Fruit fly (Drosophila melanogaster) whole organism, embryonic: Measurements from ENCODE around the gene CG13667.

Source experiments
- CG1024 ChIP-seq: fragments of 200-800 bp; sonication (Bioruptor generic); IDR thresholded peaks from 2 replicates; pipeline ENCODE4 v1.3.6; 2022; ENCODE audit warnings: missing biosample characterization, missing genetic modification characterization
- CG10267 ChIP-seq: fragments of 200-800 bp; sonication (Bioruptor generic); optimal IDR thresholded peaks from 2 replicates; lab custom pipeline; 2018; ENCODE audit warnings: missing biosample characterization, mild to moderate bottlenecking, missing genetic modification characterization, moderate library complexity
- CG10366 ChIP-seq: fragments of 200-800 bp; sonication (Bioruptor generic); IDR thresholded peaks from 2 replicates; pipeline ENCODE4 v1.3.6; 2022; ENCODE audit warnings: missing biosample characterization, missing genetic modification characterization
- CG11695 ChIP-seq: fragments of 200-800 bp; sonication (Bioruptor generic); IDR thresholded peaks from 3 replicates; pipeline ENCODE4 v1.3.6; 2022; ENCODE audit warnings: missing biosample characterization, missing genetic modification characterization
- CG12299 ChIP-seq: fragments of 200-800 bp; sonication (Bioruptor generic); optimal IDR thresholded peaks from 2 replicates; lab custom pipeline; 2018; ENCODE audit warnings: missing biosample characterization, mild to moderate bottlenecking, missing genetic modification characterization
- CG12942 ChIP-seq: fragments of 200-800 bp; sonication (Bioruptor generic); optimal IDR thresholded peaks from 3 replicates; lab custom pipeline; 2016; ENCODE audit warnings: missing biosample characterization, missing genetic modification characterization
- CG15479 ChIP-seq: fragments of 200-800 bp; sonication (Bioruptor generic); optimal IDR thresholded peaks from 3 replicates; lab custom pipeline; 2019; ENCODE audit warnings: missing biosample characterization, mild to moderate bottlenecking, missing genetic modification characterization, moderate library complexity
- CG16779 ChIP-seq: fragments of 200-800 bp; sonication (Bioruptor generic); IDR thresholded peaks from 2 replicates; pipeline ENCODE4 v1.3.6; 2022; ENCODE audit warnings: missing biosample characterization, missing genetic modification characterization
- CG16813 ChIP-seq: fragments of 200-800 bp; sonication (Bioruptor generic); IDR thresholded peaks from 3 replicates; pipeline ENCODE4 v1.3.6; 2022; ENCODE audit warnings: missing biosample characterization, missing genetic modification characterization; ENCODE audit not compliant: partially characterized antibody
- CG18599 ChIP-seq: fragments of 200-800 bp; sonication (Bioruptor generic); optimal IDR thresholded peaks from 3 replicates; lab custom pipeline; 2017; ENCODE audit warnings: missing biosample characterization, missing genetic modification characterization, mild to moderate bottlenecking, moderate library complexity, missing genetic modification reagents
- CG18619 ChIP-seq: fragments of 200-800 bp; sonication (Bioruptor generic); optimal IDR thresholded peaks from 3 replicates; lab custom pipeline; 2017; ENCODE audit warnings: missing biosample characterization, mild to moderate bottlenecking, missing genetic modification characterization
- CG3838 ChIP-seq: fragments of 200-800 bp; sonication (Bioruptor generic); optimal IDR thresholded peaks from 3 replicates; lab custom pipeline; 2016; ENCODE audit warnings: missing biosample characterization, missing genetic modification characterization
- CG6272 ChIP-seq: fragments of 200-800 bp; sonication (Bioruptor generic); IDR thresholded peaks from 2 replicates; pipeline ENCODE4 v1.3.6; 2022; ENCODE audit warnings: missing biosample characterization, missing genetic modification characterization
- CG7987 ChIP-seq: fragments of 200-800 bp; sonication (Bioruptor generic); optimal IDR thresholded peaks from 2 replicates; lab custom pipeline; 2018; ENCODE audit warnings: missing biosample characterization, mild to moderate bottlenecking, missing genetic modification characterization, moderate library complexity
- CG8478 ChIP-seq: fragments of >200 bp; optimal IDR thresholded peaks from 2 replicates; lab custom pipeline; 2018
- CoRest ChIP-seq: fragments of 200-800 bp; sonication (Bioruptor generic); optimal IDR thresholded peaks from 3 replicates; lab custom pipeline; 2018; ENCODE audit warnings: missing biosample characterization, mild to moderate bottlenecking, missing genetic modification characterization, moderate library complexity
- Deaf1 ChIP-seq: fragments of 200-800 bp; optimal IDR thresholded peaks from 3 replicates; lab custom pipeline; 2019; ENCODE audit warnings: missing biosample characterization, mild to moderate bottlenecking, missing genetic modification characterization, moderate library complexity
- ERR ChIP-seq: fragments of 200-800 bp; sonication (Bioruptor generic); optimal IDR thresholded peaks from 2 replicates; lab custom pipeline; 2016; ENCODE audit warnings: missing biosample characterization, missing genetic modification characterization
- HLH4C ChIP-seq: fragments of 200-800 bp; sonication (Bioruptor generic); IDR thresholded peaks from 3 replicates; pipeline ENCODE4 v1.3.6; 2022; ENCODE audit warnings: missing biosample characterization, missing genetic modification characterization; ENCODE audit not compliant: partially characterized antibody
- Hr39 ChIP-seq: fragments of >200 bp; optimal IDR thresholded peaks from 2 replicates; lab custom pipeline; 2017
- Hr51 ChIP-seq, 2 experiments: fragments of 200-800 bp; sonication (Bioruptor generic); optimal IDR thresholded peaks; 2 replicates in 1 of 2; 3 replicates in 1 of 2; lab custom pipeline; 2016 to 2018; ENCODE audit warnings: missing biosample characterization in 2 of 2, missing genetic modification characterization in 2 of 2, mild to moderate bottlenecking in 1 of 2, moderate library complexity in 1 of 2
- Hr78 ChIP-seq, 2 experiments: fragments of 200-800 bp in 1 of 2; fragments of >200 bp in 1 of 2; sonication (Bioruptor generic) in 1 of 2; optimal IDR thresholded peaks; 2 replicates each; lab custom pipeline; 2017 to 2019; ENCODE audit warnings: missing biosample characterization in 2 of 2, missing genetic modification characterization in 2 of 2, mild to moderate bottlenecking in 1 of 2, moderate library complexity in 1 of 2
- Kr ChIP-seq: fragments of 200-800 bp; sonication (Bioruptor generic); optimal IDR thresholded peaks from 2 replicates; lab custom pipeline; 2017; ENCODE audit warnings: missing biosample characterization, mild to moderate bottlenecking, missing genetic modification characterization
- Mrtf ChIP-seq: fragments of 200-800 bp; sonication (Bioruptor generic); IDR thresholded peaks from 3 replicates; pipeline ENCODE4 v1.3.6; 2022; ENCODE audit warnings: missing biosample characterization, missing genetic modification characterization
- NC2β ChIP-seq: fragments of 200-800 bp; sonication (Bioruptor generic); optimal IDR thresholded peaks from 2 replicates; lab custom pipeline; 2016; ENCODE audit warnings: missing biosample characterization, missing genetic modification characterization
- NFAT ChIP-seq: fragments of 200-800 bp; sonication (Bioruptor generic); IDR thresholded peaks from 2 replicates; pipeline ENCODE4 v1.3.6; 2022; ENCODE audit warnings: missing biosample characterization, missing genetic modification characterization
- PHDP ChIP-seq: fragments of 200-800 bp; sonication (Bioruptor generic); optimal IDR thresholded peaks from 3 replicates; lab custom pipeline; 2018; ENCODE audit warnings: missing biosample characterization, mild to moderate bottlenecking, missing genetic modification characterization, moderate library complexity
- Sox102F ChIP-seq: fragments of 200-800 bp; sonication (Bioruptor generic); optimal IDR thresholded peaks from 2 replicates; lab custom pipeline; 2018; ENCODE audit warnings: missing biosample characterization, mild to moderate bottlenecking, missing genetic modification characterization, moderate library complexity
- Stat92E ChIP-seq, 3 experiments: fragments of >200 bp in 2 of 3; fragments of 200-800 bp in 1 of 3; sonication (Bioruptor generic) in 1 of 3; optimal IDR thresholded peaks; 2 replicates each; lab custom pipeline; 2017 to 2019; ENCODE audit warnings: missing biosample characterization in 3 of 3, missing genetic modification characterization in 3 of 3, mild to moderate bottlenecking in 1 of 3, moderate library complexity in 1 of 3
- Vsx1 ChIP-seq: fragments of 200-800 bp; sonication (Bioruptor generic); optimal IDR thresholded peaks from 2 replicates; lab custom pipeline; 2017; ENCODE audit warnings: missing biosample characterization, mild to moderate bottlenecking, missing genetic modification characterization, missing genetic modification reagents
- ato ChIP-seq: fragments of 200-800 bp; sonication (Bioruptor generic); IDR thresholded peaks from 2 replicates; pipeline ENCODE4 v1.3.6; 2022; ENCODE audit warnings: missing biosample characterization, missing genetic modification characterization; ENCODE audit not compliant: partially characterized antibody
- cato ChIP-seq: fragments of 200-800 bp; sonication (Bioruptor generic); optimal IDR thresholded peaks from 2 replicates; lab custom pipeline; 2016; ENCODE audit warnings: missing biosample characterization, missing genetic modification characterization, borderline replicate concordance
- cg ChIP-seq: fragments of 200-800 bp; sonication (Bioruptor generic); optimal IDR thresholded peaks from 3 replicates; lab custom pipeline; 2019; ENCODE audit warnings: missing biosample characterization, mild to moderate bottlenecking, missing genetic modification characterization, moderate library complexity
- chif ChIP-seq, 2 experiments: fragments of 200-800 bp; sonication (Bioruptor generic); optimal IDR thresholded peaks; 3 replicates each; lab custom pipeline; 2016; ENCODE audit warnings: missing biosample characterization in 2 of 2, missing genetic modification characterization in 2 of 2
- croc ChIP-seq: fragments of 200-800 bp; sonication (Bioruptor generic); conservative IDR thresholded peaks from 3 replicates; pipeline ENCODE4 v1.3.6; 2022; ENCODE audit warnings: missing biosample characterization, missing genetic modification characterization
- fd96Cb ChIP-seq: fragments of 200-800 bp; sonication (Bioruptor generic); optimal IDR thresholded peaks from 2 replicates; lab custom pipeline; 2018; ENCODE audit warnings: missing biosample characterization, mild to moderate bottlenecking, missing genetic modification characterization, moderate library complexity
- grau ChIP-seq: fragments of 200-800 bp; optimal IDR thresholded peaks from 3 replicates; lab custom pipeline; 2019; ENCODE audit warnings: missing biosample characterization, mild to moderate bottlenecking, missing genetic modification characterization, moderate library complexity
- hb ChIP-seq: fragments of 200-800 bp; sonication (Bioruptor generic); IDR thresholded peaks from 3 replicates; pipeline ENCODE4 v1.3.6; 2022; ENCODE audit warnings: missing biosample characterization, missing genetic modification characterization; ENCODE audit not compliant: partially characterized antibody
- her ChIP-seq: fragments of 200-800 bp; sonication (Bioruptor generic); optimal IDR thresholded peaks from 2 replicates; lab custom pipeline; 2016; ENCODE audit warnings: missing biosample characterization, missing genetic modification characterization
- jumu ChIP-seq: fragments of 200-800 bp; sonication (Bioruptor generic); optimal IDR thresholded peaks from 3 replicates; lab custom pipeline; 2016; ENCODE audit warnings: missing biosample characterization, missing genetic modification characterization
- pan ChIP-seq, 4 experiments: fragments of >200 bp in 3 of 4; fragments of 200-800 bp in 1 of 4; sonication (Bioruptor generic) in 1 of 4; optimal IDR thresholded peaks in 3 of 4; IDR thresholded peaks in 1 of 4; 2 replicates each; pipeline versions ENCODE4 v1.3.6 to Lab custom; 2017 to 2022; ENCODE audit warnings: missing biosample characterization in 2 of 4, missing genetic modification characterization in 2 of 4, mixed read lengths in 1 of 4
- ro ChIP-seq: fragments of 200-800 bp; sonication (Bioruptor generic); IDR thresholded peaks from 2 replicates; pipeline ENCODE4 v1.3.6; 2022; ENCODE audit warnings: missing biosample characterization, missing genetic modification characterization
- run ChIP-seq: fragments of 200-800 bp; sonication (Bioruptor generic); optimal IDR thresholded peaks from 3 replicates; lab custom pipeline; 2018; ENCODE audit warnings: missing biosample characterization, mild to moderate bottlenecking, missing genetic modification characterization
- sob ChIP-seq: fragments of 200-800 bp; sonication (Bioruptor generic); IDR thresholded peaks from 2 replicates; pipeline ENCODE4 v1.3.6; 2022; ENCODE audit warnings: missing biosample characterization, missing genetic modification characterization
- stc ChIP-seq: fragments of 200-800 bp; sonication (Bioruptor generic); IDR thresholded peaks from 2 replicates; pipeline ENCODE4 v1.3.6; 2022; ENCODE audit warnings: missing biosample characterization, missing genetic modification characterization
- vvl ChIP-seq: fragments of 200-800 bp; sonication (Bioruptor generic); IDR thresholded peaks from 2 replicates; pipeline ENCODE4 v1.3.6; 2022; ENCODE audit warnings: missing biosample characterization, missing genetic modification characterization
- zen2 ChIP-seq: fragments of 200-800 bp; sonication (Bioruptor generic); IDR thresholded peaks from 3 replicates; pipeline ENCODE4 v1.3.6; 2022; ENCODE audit warnings: missing biosample characterization, missing genetic modification characterization; ENCODE audit not compliant: partially characterized antibody

The CG13667 gene

dm6 chr3L:8441745-8442575, 36.7 kb downstream of the CG13667 start, which contains the start of gene Unr (continued):
- peak; percentile 71 for TF ChIP-seq PHDP
- TF ChIP-seq Hr39 (lab: Kevin White, UChicago): no peak
- TF ChIP-seq zen2 (GFP tag; lab: Robert Waterston, UW): no peak
- no peak for TF ChIP-seq HLH4C
- peak in 2 of 3 experiments; percentile 28 to 51 for TF ChIP-seq Stat92E (GFP tag; optimal IDR thresholded peaks at IDR 0.05; lab: Kevin White, UChicago)
- peak; percentile 61 for TF ChIP-seq Sox102F (GFP tag; lab: Kevin White, UChicago)
- peak; percentile 94; the same call in 1 of the 2 replicates for TF ChIP-seq NFAT
- peak; percentile 79 for TF ChIP-seq CG11695
- TF ChIP-seq CG1024: peak; percentile 72; the same call in 1 of the 2 replicates
- peak; percentile 70 for TF ChIP-seq ERR
- TF ChIP-seq NC2β (GFP tag; lab: Kevin White, UChicago): peak; percentile 75
- peak; percentile 81 for TF ChIP-seq CG12299 (tag; lab: Kevin White, UChicago)
- TF ChIP-seq CG10267: peak; percentile 93
- no peak; the same call in 1 of the 2 replicates for TF ChIP-seq ro
- TF ChIP-seq CG16779 (GFP tag; lab: Robert Waterston, UW): peak; percentile 83
- TF ChIP-seq Hr78 (GFP tag; optimal IDR thresholded peaks at IDR 0.05; lab: Kevin White, UChicago): no peak
- peak; percentile 74 for TF ChIP-seq grau
- peak; percentile 68 for TF ChIP-seq CG3838 (GFP tag; lab: Kevin White, UChicago)
- peak; percentile 84 for TF ChIP-seq CG18599 (GFP tag; lab: Kevin White, UChicago)
- peak; percentile 75 for TF ChIP-seq stc (GFP tag; lab: Robert Waterston, UW)
- TF ChIP-seq cg (GFP tag; lab: Kevin White, UChicago): peak; percentile 97
- no peak for TF ChIP-seq ato (GFP tag; lab: Robert Waterston, UW)
- no peak for TF ChIP-seq hb (GFP tag; lab: Robert Waterston, UW)
- no peak for TF ChIP-seq CG16813 (GFP tag; lab: Robert Waterston, UW)
- TF ChIP-seq Kr: no peak
- peak; percentile 77 to 86 for TF ChIP-seq Hr51 (GFP tag; optimal IDR thresholded peaks at IDR 0.05; lab: Kevin White, UChicago)
- peak; percentile 60 for TF ChIP-seq CG18619 (GFP tag; lab: Kevin White, UChicago)
- peak; percentile 43 for TF ChIP-seq fd96Cb (tag; lab: Kevin White, UChicago)
- TF ChIP-seq Deaf1: peak; percentile 65
- peak; percentile 67; the same call in 2 of the 3 replicates for TF ChIP-seq Mrtf (GFP tag; lab: Robert Waterston, UW)
- TF ChIP-seq pan (optimal IDR thresholded peaks at IDR 0.05; lab: Kevin White, UChicago): no peak
- TF ChIP-seq pan (GFP tag; optimal IDR thresholded peaks at IDR 0.05 in 1 of 2, IDR thresholded peaks at IDR 0.05 in 1 of 2): peak in 1 of 2 experiments; percentile 85
- TF ChIP-seq CG8478 (lab: Kevin White, UChicago): no peak
- peak; percentile 44 for TF ChIP-seq run
- peak; percentile 85 for TF ChIP-seq sob
- TF ChIP-seq CG6272 (GFP tag; lab: Robert Waterston, UW): no peak
- TF ChIP-seq CoRest (tag; lab: Kevin White, UChicago): peak; percentile 68
- peak; percentile 58 to 74 for TF ChIP-seq chif (GFP tag; optimal IDR thresholded peaks at IDR 0.05; lab: Kevin White, UChicago)
- peak; percentile 77 for TF ChIP-seq CG10366 (GFP tag; lab: Robert Waterston, UW)
- no peak; the same call in 2 of the 3 replicates for TF ChIP-seq croc
- peak; percentile 81 for TF ChIP-seq jumu
- TF ChIP-seq her (GFP tag; lab: Kevin White, UChicago): peak; percentile 76
- TF ChIP-seq CG7987 (GFP tag; lab: Kevin White, UChicago): peak; percentile 72
- peak; percentile 18 for TF ChIP-seq Vsx1 (GFP tag; lab: Kevin White, UChicago)
- TF ChIP-seq vvl (GFP tag; lab: Robert Waterston, UW): peak; percentile 94
- TF ChIP-seq cato (GFP tag; lab: Kevin White, UChicago): peak; percentile 48
- peak; percentile 76 for TF ChIP-seq CG12942 (GFP tag; lab: Kevin White, UChicago)
- TF ChIP-seq CG15479 (GFP tag; lab: Kevin White, UChicago): peak; percentile 73
